Worm (Caenorhabditis elegans) whole organism, L3 larva: ENCODE data around the gene old-1.

ENCODE experiments used
- ama-1 ChIP-seq: fragments of 150-350 bp; optimal IDR thresholded peaks from 2 replicates; lab custom pipeline; 2018
- elt-1 ChIP-seq: fragments of 150-350 bp; optimal IDR thresholded peaks from 2 replicates; lab custom pipeline; 2014; ENCODE audit warnings: missing biosample characterization, missing genetic modification characterization
- fos-1 ChIP-seq: fragments of 150-350 bp; optimal IDR thresholded peaks from 2 replicates; lab custom pipeline; 2014; ENCODE audit warnings: missing biosample characterization, missing genetic modification characterization
- nhr-76 ChIP-seq: fragments of 150-350 bp; sonication (generic microtip); optimal IDR thresholded peaks from 5 replicates; lab custom pipeline; 2014; ENCODE audit warnings: missing biosample characterization, missing genetic modification characterization
- nhr-77 ChIP-seq: fragments of 150-350 bp; optimal IDR thresholded peaks from 2 replicates; lab custom pipeline; 2014; ENCODE audit warnings: missing biosample characterization, missing genetic modification characterization
- pqm-1 ChIP-seq: fragments of 150-350 bp; optimal IDR thresholded peaks from 2 replicates; lab custom pipeline; 2017; ENCODE audit warnings: missing biosample characterization, missing genetic modification characterization, inconsistent platforms
- skn-1 ChIP-seq: fragments of 150-350 bp; optimal IDR thresholded peaks from 2 replicates; lab custom pipeline; 2014; ENCODE audit warnings: missing biosample characterization, missing genetic modification characterization
- unc-39 ChIP-seq: sonication (generic microtip); optimal IDR thresholded peaks from 4 replicates; lab custom pipeline; 2017; ENCODE audit warnings: missing biosample characterization, missing genetic modification characterization

ce11 chrII:9898744-9899143, 30.2 kb upstream of the old-1 start:
- TF ChIP-seq fos-1 (no peak), skn-1 (tag; lab: Kevin White, UChicago) (no peak), nhr-76 (tag; lab: Kevin White, UChicago) (no peak), pqm-1 (no peak), nhr-77 (tag; lab: Kevin White, UChicago) (no peak), unc-39 (tag; lab: Kevin White, UChicago) (no peak), elt-1 (tag; lab: Kevin White, UChicago) (no peak), ama-1 (lab: Kevin White, UChicago) (no peak)
